Fruit fly (Drosophila melanogaster): Measurements from ENCODE around the gene CG3630.

The CG3630 gene

dm6 chrX:2137587-2138341 is 24.2 kb upstream of the CG3630 start:
- TF ChIP-seq CG8478 (optimal IDR thresholded peaks at IDR 0.05): no peak
- no peak for TF ChIP-seq CTCF (optimal IDR thresholded peaks at IDR 0.05)

dm6 chrX:2138342-2138416 is 23.8 kb upstream of the CG3630 start, which contains the start of gene ph-p:
Gene ph-p, minus strand, starts transcription at chrX:2138371.
- TF ChIP-seq CTCF (optimal IDR thresholded peaks at IDR 0.05): no peak
- no peak for TF ChIP-seq CG8478 (optimal IDR thresholded peaks at IDR 0.05)

DNA sequence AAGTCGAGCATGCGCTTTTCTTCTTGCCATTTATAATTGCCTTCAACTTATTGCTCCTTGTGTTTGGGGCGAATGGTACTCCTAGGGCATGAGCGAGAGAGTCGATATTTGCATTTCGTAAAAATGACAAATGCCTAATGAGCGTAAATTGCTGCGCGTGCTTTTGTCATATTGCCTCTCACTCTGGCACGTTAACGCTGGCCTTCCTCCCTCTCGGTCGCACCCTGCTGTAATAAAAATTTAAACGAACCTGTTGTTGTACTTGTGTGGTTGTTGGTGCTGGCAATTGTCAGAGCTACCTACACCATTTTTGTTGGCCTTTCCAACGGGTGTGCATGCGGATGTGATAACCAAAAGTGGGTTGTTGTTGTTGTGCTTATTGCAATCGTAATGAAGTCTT is 23.6 kb upstream of the CG3630 start:
- TF ChIP-seq CG8478 (optimal IDR thresholded peaks at IDR 0.05): no peak
- TF ChIP-seq CTCF (optimal IDR thresholded peaks at IDR 0.05): no peak

DNA sequence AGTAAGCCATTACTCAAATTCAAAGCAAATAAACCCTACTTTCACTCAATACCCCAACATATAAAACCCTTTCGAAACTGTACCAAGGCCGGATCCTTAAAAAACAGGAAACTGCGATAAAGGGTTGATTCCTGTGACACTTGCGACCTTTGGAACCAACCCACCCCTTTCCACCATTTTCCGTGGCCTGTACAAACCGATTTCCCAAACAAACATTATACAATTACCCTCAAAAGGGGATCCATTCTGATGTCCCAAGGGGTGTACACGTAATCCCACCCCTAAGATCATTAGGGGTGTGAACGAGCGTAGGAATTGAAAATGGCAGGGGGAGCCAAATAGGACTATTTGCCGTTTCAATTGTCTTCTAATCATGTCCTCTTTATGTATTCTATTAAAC is 22.4 kb upstream of the CG3630 start:
- no peak for TF ChIP-seq CG8478 (optimal IDR thresholded peaks at IDR 0.05)
- no peak for TF ChIP-seq CTCF (optimal IDR thresholded peaks at IDR 0.05)

- TF ChIP-seq CTCF (optimal IDR thresholded peaks at IDR 0.05) (no peak), CG8478 (optimal IDR thresholded peaks at IDR 0.05) (no peak)
These were observed 21.5 kb upstream of the CG3630 start for dm6 chrX:2140487-2140886.

DNA sequence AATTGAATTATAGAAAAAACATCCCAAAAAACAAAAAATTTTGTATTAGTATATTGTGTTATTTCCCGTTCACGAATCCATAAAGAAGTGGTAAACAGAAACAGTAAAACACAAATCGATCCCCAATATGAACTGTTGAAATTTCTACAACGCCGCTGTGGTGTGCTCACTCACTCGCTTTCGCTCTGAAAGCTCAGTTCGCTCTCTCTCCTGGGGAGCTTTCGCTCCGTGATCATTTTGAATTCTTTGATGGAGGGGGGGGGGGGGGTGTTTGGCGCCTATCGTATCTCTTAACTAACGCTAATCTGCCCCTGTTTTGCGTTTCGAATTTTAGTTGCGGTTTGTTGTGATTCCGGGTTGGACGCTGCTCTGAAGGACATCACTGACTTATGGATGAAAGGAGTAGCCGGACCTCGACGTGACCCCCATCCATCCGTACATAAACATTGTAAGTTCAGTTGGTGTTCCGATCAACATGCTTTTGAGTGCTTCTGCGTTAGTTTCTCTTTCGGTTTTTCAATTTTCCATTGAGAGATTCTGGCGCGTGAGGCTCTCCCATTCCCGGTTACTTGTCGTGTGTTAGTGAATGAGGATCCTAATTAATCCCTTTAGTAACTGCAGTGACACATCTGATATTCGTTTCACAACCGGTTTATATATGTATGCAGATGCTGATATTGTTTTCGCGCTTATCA is 20.7 kb upstream of the CG3630 start, which contains the start of gene D2hgdh:
D2hgdh (plus strand) TSS at position 331 of the 695 bp plus-strand sequence.
- no peak for TF ChIP-seq CG8478 (optimal IDR thresholded peaks at IDR 0.05)
- no peak for TF ChIP-seq CTCF (optimal IDR thresholded peaks at IDR 0.05)

dm6 chrX:2141854-2142216 is 20.2 kb upstream of the CG3630 start:
- no peak for TF ChIP-seq CTCF (optimal IDR thresholded peaks at IDR 0.05)
- no peak for TF ChIP-seq CG8478 (optimal IDR thresholded peaks at IDR 0.05)

- TF ChIP-seq CTCF (optimal IDR thresholded peaks at IDR 0.05) (no peak), CG8478 (optimal IDR thresholded peaks at IDR 0.05) (no peak)
These were observed 19.6 kb upstream of the CG3630 start for dm6 chrX:2142275-2142934.

DNA sequence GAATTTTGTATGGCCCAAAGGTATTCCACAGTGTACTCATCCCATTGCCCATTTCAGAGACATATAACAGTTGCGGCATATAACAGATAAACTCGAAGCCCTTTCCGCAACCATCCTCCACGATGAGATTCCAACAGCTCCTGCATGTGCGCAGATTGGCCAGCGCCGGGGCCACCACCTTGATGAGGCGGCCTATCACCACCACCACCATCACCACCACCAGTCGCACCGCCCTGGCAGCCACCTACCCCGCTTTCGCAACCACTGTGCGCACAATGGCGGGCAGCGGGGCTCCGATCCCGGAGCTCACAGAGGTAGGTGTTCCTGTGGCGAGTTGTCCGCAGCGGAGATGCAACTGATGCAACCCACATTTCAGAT is 19.1 kb upstream of the CG3630 start:
- TF ChIP-seq CG8478 (optimal IDR thresholded peaks at IDR 0.05): no peak
- no peak for TF ChIP-seq CTCF (optimal IDR thresholded peaks at IDR 0.05)

- TF ChIP-seq CG8478 (optimal IDR thresholded peaks at IDR 0.05): no peak
- TF ChIP-seq CTCF (optimal IDR thresholded peaks at IDR 0.05): no peak
These were observed 16.9 kb upstream of the CG3630 start, which contains the start of gene Pgd for dm6 chrX:2145114-2145513. Gene Pgd, plus strand, starts transcription at chrX:2145136.

DNA sequence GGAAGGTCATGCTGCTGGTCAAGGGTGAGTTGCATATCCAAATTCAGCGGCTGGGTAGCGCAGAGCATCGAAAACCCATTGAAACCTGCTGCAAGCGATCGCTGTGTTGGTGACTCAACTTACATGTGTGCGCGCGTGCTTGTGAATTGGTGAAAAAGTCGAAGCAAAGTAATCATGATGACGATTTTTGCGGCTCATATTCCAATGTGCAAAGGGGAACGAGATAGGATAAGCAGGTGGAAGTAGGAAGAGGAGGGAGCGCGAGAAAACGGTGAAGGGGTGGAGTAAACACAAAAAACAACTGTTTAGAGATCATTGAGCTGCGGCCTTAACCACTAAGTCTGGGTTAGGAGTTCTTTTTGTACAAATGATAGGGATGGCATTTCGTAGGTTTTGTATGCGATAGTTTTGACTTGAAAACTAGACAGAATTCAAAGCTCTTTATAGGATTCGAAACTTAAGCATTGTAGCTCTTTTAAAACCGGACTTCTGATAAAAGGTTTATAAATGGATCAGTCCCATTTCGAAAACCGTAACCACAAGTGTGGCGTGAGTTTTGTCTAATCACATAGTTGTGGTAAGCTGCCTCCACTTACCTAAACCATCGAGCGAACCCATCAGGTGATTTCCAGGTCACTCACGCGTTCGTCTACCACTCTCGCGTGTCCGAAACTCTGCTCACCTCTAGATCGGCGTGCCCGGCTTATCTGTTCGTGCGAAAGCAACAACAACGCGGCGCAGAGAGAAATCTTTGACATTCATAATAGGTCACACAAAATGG is 16.1 kb upstream of the CG3630 start:
- no peak for TF ChIP-seq CTCF (optimal IDR thresholded peaks at IDR 0.05)
- no peak for TF ChIP-seq CG8478 (optimal IDR thresholded peaks at IDR 0.05)

DNA sequence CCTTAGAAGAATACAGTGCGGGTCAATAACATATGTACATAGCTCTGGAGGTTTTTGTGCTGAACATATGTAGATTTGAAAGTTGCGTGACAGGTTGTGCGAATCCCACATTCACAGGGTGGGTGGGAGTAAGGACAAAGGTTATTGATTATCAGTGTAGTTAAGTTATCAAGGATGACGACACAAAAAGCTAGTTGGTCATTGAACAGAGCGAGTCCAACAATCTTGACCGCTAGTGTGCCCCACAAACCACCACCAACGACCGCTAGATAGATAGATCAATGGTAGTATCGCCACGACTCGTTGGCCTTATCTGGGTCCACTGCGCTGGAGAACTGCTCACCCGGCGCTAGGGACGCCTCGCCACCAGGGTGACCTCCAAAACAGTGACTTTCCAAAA is 15.4 kb upstream of the CG3630 start:
- no peak for TF ChIP-seq CG8478 (optimal IDR thresholded peaks at IDR 0.05)
- TF ChIP-seq CTCF (optimal IDR thresholded peaks at IDR 0.05): no peak

- TF ChIP-seq CTCF (optimal IDR thresholded peaks at IDR 0.05): no peak
- no peak for TF ChIP-seq CG8478 (optimal IDR thresholded peaks at IDR 0.05)
These were observed 14.5 kb upstream of the CG3630 start for dm6 chrX:2147475-2147874.

DNA sequence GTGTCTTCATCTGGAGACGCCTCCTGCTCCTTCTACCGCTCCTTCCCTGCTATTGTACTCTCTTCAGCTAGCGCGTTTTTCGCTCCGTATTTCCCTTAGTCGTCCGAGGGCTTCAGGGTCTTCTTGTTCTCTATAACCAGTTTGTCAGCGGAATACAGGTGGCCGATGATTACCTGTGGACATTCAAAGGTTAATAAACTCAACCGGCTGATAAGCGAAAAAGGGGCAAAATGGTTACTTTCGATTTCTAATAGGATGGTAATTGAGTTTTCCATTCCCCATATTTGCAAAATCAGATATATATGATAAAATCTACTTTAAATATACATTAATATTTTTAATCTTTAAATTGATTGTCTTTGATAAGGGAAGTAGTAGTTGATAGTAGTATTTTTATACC is 13.3 kb upstream of the CG3630 start:
- TF ChIP-seq CG8478 (optimal IDR thresholded peaks at IDR 0.05) (no peak), CTCF (optimal IDR thresholded peaks at IDR 0.05) (no peak)

DNA sequence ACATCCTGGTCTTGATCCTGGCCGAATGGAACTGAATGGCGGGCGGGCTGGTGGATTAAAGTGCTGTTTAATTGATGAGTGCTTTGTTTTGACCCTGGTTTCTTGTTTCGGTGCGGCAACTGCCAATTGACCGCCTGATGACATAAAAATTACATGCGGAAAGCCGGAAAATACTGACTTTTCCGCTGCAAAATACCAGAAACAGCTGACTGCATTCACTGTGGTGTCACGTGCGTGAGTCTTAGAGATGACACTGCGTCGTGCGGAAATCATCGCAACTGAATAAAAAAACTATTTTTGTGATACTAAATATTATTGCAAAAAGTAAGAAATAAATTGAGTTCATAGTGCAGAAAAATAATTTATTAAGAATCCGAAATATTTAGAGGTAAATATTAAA is 12.5 kb upstream of the CG3630 start, which contains the start of gene bcn92:
bcn92 (minus strand) TSS at position 170 of the 400 bp plus-strand sequence.
- TF ChIP-seq CTCF (optimal IDR thresholded peaks at IDR 0.05): peak in 1 of 2 experiments; percentile 15
- no peak for TF ChIP-seq CG8478 (optimal IDR thresholded peaks at IDR 0.05)
